Worm (Caenorhabditis elegans): ENCODE data around the gene srbc-41.

srbc-41 gene

DNA sequence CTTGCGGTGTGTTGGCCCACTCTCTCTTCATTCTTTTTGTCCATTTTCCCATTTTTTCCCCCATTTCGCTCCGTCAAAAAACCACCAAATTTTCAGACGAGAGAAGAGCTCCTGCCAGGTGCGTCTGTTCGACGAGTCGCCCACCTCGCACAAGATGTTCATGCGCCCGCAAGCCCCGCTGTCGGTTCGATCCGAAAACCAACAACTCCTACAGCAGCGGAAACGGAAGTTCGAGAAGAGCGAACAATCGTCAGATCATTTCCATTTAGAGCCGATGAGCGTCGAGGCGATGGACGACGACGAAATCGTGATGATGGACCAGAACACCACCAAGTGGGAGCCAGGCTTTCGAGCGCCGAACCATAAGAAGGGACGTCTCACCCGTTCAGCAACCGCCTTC lies 31.4 kb downstream of the srbc-41 start:
- TF ChIP-seq elt-3 (tag; optimal IDR thresholded peaks at IDR 0.05) (no peak), lin-35 (GFP tag; optimal IDR thresholded peaks at IDR 0.05) (no peak), nhr-19 (GFP tag; conservative IDR thresholded peaks at IDR 0.05) (no peak), lin-13 (GFP tag; optimal IDR thresholded peaks at IDR 0.05) (no peak), lin-39 (tag; optimal IDR thresholded peaks at IDR 0.05) (no peak), tbx-2 (tag; optimal IDR thresholded peaks at IDR 0.05) (no peak), Y116A8C.19 (tag; optimal IDR thresholded peaks at IDR 0.05; ENCODE audit: borderline replicate concordance) (no peak), nhr-12 (tag; optimal IDR thresholded peaks at IDR 0.05) (no peak), lsy-2 (tag; optimal IDR thresholded peaks at IDR 0.05) (no peak), ceh-8 (GFP tag; optimal IDR thresholded peaks at IDR 0.05) (no peak), unc-130 (tag; optimal IDR thresholded peaks at IDR 0.05) (no peak), nhr-237 (tag; optimal IDR thresholded peaks at IDR 0.05) (no peak), ztf-11 (tag; optimal IDR thresholded peaks at IDR 0.05) (no peak), efl-1 (optimal IDR thresholded peaks at IDR 0.05) (no peak), efl-1 (GFP tag; optimal IDR thresholded peaks at IDR 0.05 in 1 of 2) (no peak), nhr-76 (tag; optimal IDR thresholded peaks at IDR 0.05) (no peak), ztf-4 (tag; optimal IDR thresholded peaks at IDR 0.05) (no peak)

DNA sequence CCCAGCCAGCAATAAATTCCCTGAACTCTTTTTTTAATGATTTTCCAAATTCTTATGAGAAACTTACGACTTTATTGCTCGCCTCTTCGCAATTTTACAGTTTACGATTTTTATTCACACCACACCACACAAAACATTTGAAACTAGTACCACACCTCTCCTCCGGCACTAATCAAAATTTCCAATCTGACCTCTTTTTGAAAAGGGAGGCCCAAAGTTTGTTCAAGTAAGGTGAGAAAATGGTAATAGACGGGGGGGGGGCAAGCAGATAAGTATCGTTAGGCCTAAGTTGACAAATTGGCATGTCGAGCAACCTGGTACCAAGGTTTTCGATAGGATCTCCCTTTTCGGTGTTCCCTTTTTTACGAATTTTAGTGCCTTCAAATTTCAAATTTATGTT lies 34.8 kb downstream of the srbc-41 start:
- no peak for TF ChIP-seq hlh-4 (tag; optimal IDR thresholded peaks at IDR 0.05)
- TF ChIP-seq efl-1 (optimal IDR thresholded peaks at IDR 0.05) = no peak
- TF ChIP-seq efl-1 (GFP tag; optimal IDR thresholded peaks at IDR 0.05 in 1 of 2) = peak in 1 of 2 experiments; percentile 53
- TF ChIP-seq C16A3.4 (tag; optimal IDR thresholded peaks at IDR 0.05) = no peak
- TF ChIP-seq nhr-85 (tag) = peak; percentile 71

DNA sequence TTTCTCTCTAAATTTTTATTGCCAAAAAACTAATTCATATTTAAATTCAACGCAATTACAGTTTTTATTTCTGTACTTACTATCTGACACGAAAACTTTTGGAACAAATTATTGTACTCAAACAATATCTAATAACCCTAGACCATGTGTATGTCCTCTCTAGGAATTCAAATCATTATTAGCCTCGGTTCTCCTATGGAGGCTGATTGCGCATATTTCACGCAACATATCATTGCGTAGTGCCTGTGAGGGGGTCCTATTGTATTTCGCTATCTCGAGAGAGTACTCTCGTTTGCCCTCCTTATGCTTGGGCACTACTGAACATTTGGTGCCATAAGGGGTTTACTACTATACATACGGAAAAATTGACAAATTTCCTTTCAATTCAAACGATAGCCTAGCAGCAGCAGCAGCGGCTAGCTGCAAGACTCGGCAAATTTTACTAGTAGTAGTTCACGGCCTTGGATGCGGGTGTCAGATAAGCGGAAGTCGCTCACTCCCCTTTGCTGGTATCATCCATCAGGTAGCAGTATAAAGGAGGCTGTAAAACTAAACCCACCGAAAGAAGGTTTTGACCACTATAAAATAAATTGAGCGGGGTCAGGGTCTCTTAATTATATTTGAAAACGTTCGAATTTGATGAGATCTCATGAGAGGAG lies 35.9 kb downstream of the srbc-41 start:
- TF ChIP-seq efl-1 (optimal IDR thresholded peaks at IDR 0.05) (no peak), efl-1 (GFP tag; optimal IDR thresholded peaks at IDR 0.05 in 1 of 2) (peak in 1 of 2 experiments; percentile 18), ces-1 (GFP tag; optimal IDR thresholded peaks at IDR 0.05) (no peak), lin-13 (GFP tag; optimal IDR thresholded peaks at IDR 0.05) (no peak), nhr-85 (tag) (peak; percentile 50), fkh-10 (GFP tag; optimal IDR thresholded peaks at IDR 0.05) (no peak), nhr-20 (tag; optimal IDR thresholded peaks at IDR 0.05) (no peak), snpc-4 (tag; optimal IDR thresholded peaks at IDR 0.05) (no peak), ama-1 (optimal IDR thresholded peaks at IDR 0.05) (no peak)

DNA sequence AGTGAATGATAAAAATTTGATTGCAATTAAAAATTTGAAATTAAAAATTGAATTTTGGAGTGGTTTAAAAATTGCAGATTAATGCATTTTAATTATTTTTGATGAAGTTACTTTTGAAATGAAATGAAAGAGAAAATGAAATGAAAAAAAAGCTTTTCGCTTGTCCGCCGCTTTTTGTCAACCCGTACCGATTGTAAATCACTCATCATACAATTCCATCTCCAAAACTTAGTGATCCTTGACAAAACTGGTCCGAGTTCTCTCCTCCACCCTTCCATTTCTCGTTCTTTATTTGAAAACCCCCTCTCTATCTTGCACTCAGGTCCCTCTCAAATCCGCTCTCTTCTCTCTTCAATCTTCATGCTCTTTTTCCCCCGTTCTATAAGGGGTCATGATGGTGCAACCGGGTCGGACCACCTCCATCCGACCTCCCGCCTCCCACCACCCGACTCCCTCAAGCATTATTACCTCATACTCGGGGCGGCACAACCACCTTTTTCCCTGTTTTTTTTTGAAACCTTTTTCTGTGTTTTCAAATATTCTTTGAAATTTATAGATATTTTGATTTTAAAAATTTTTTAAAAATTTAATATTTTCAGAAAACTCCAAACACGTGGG lies 37.4 kb downstream of the srbc-41 start:
- TF ChIP-seq rnt-1 (tag; optimal IDR thresholded peaks at IDR 0.05) (no peak), pag-3 (tag; optimal IDR thresholded peaks at IDR 0.05; ENCODE audit: borderline replicate concordance, insufficient read depth) (no peak), mep-1 (tag; optimal IDR thresholded peaks at IDR 0.05) (no peak), efl-1 (optimal IDR thresholded peaks at IDR 0.05) (no peak), efl-1 (GFP tag; optimal IDR thresholded peaks at IDR 0.05 in 1 of 2) (no peak), lin-14 (GFP tag; optimal IDR thresholded peaks at IDR 0.05) (no peak), grh-1 (GFP tag; IDR thresholded peaks at IDR 0.05) (no peak), C04F5.9 (tag; optimal IDR thresholded peaks at IDR 0.05) (no peak), elt-2 (tag; optimal IDR thresholded peaks at IDR 0.05) (no peak)

DNA sequence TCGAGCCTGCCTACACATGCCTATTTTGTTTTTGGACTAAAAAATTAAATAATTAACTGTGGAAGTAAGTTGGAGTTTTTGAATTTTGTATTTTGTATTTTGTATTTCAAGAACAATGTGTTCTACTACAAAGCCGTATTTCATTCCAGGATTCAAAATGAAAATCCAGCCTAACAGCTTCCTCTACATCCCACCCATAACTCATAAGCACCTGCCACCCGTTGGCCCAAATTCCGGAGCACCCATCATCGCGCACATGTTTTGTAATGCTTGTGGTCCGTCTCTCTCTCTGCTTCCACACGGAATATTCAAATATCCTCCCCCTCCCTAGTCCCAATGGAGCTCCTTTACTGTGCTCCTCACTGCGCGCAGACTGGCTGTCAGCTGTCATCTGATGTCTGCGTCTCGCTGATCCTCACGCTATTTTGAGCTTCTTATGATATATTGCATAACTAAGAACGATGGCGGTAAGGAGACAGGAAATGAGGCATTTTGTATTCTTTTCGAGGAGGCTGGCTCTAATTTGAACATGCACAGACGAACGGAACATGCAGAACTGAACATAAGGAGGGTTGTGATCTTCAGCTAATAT lies 39.0 kb downstream of the srbc-41 start:
- TF ChIP-seq nhr-71 (tag; optimal IDR thresholded peaks at IDR 0.05) = no peak
- no peak for TF ChIP-seq nhr-11 (tag; optimal IDR thresholded peaks at IDR 0.05)
- no peak for TF ChIP-seq vab-15 (tag; optimal IDR thresholded peaks at IDR 0.05)
- TF ChIP-seq tlp-1 (tag; optimal IDR thresholded peaks at IDR 0.05) = no peak
- no peak for TF ChIP-seq nhr-84 (tag; optimal IDR thresholded peaks at IDR 0.05)
